Worm (Caenorhabditis elegans) whole organism, L4 larva: ENCODE measurements around the gene C53A3.4.

ENCODE experiments used
- F26F4.8 ChIP-seq: fragments of 200-800 bp; sonication (Bioruptor generic); conservative IDR thresholded peaks from 2 replicates; pipeline ENCODE4 v1.3.6; 2022; ENCODE audit warnings: missing genetic modification characterization, missing compliant biosample characterization
- F44E2.7 ChIP-seq: fragments of 200-800 bp; sonication (Bioruptor generic); IDR thresholded peaks from 2 replicates; pipeline ENCODE4 v2.1.2; 2022; ENCODE audit warnings: missing genetic modification characterization, missing compliant biosample characterization
- F49E8.2 ChIP-seq: sonication (generic microtip); optimal IDR thresholded peaks from 2 replicates; lab custom pipeline; 2016; ENCODE audit warnings: missing compliant biosample characterization, mild to moderate bottlenecking, missing genetic modification characterization, borderline replicate concordance
- R02D3.7 ChIP-seq: fragments of 150-350 bp; sonication (generic microtip); optimal IDR thresholded peaks from 3 replicates; lab custom pipeline; 2014; ENCODE audit warnings: missing biosample characterization, missing genetic modification characterization
- T20F7.1 ChIP-seq: fragments of 200-800 bp; sonication (Bioruptor generic); optimal IDR thresholded peaks from 2 replicates; lab custom pipeline; 2018; ENCODE audit warnings: mild to moderate bottlenecking, missing genetic modification characterization, missing compliant biosample characterization
- Y75B8A.6 ChIP-seq: fragments of 200-800 bp; sonication (Bioruptor generic); IDR thresholded peaks from 2 replicates; pipeline ENCODE4 v1.3.6; 2022; ENCODE audit warnings: missing genetic modification reagents, missing genetic modification characterization, missing compliant biosample characterization
- ZK546.5 ChIP-seq, 2 experiments: sonication (generic microtip); optimal IDR thresholded peaks; 2 replicates each; lab custom pipeline; 2017; ENCODE audit warnings: missing biosample characterization in 2 of 2, missing genetic modification characterization in 2 of 2
- aha-1 ChIP-seq: fragments of 150-350 bp; peaks from one replicate; lab custom pipeline; 2014; ENCODE audit warnings: missing biosample characterization, missing genetic modification characterization
- ama-1 ChIP-seq: fragments of 150-350 bp; optimal IDR thresholded peaks from 2 replicates; lab custom pipeline; 2014; ENCODE audit warnings: inconsistent platforms, mixed read lengths
- arid-1 ChIP-seq: fragments of 200-800 bp; sonication (Bioruptor generic); conservative IDR thresholded peaks from 2 replicates; pipeline ENCODE4 v1.3.6; 2022; ENCODE audit warnings: missing genetic modification reagents, missing genetic modification characterization, missing compliant biosample characterization
- ceh-20 ChIP-seq: fragments of 200-800 bp; sonication (Bioruptor generic); IDR thresholded peaks from 2 replicates; pipeline ENCODE4 v1.3.6; 2022; ENCODE audit warnings: missing genetic modification reagents, missing genetic modification characterization, missing compliant biosample characterization
- ceh-28 ChIP-seq: fragments of 150-350 bp; optimal IDR thresholded peaks from 2 replicates; lab custom pipeline; 2014; ENCODE audit warnings: missing biosample characterization, missing genetic modification reagents, missing genetic modification characterization
- ceh-32 ChIP-seq: sonication (generic microtip); optimal IDR thresholded peaks from 2 replicates; lab custom pipeline; 2016; ENCODE audit warnings: mild to moderate bottlenecking, missing genetic modification characterization, missing compliant biosample characterization; ENCODE audit not compliant: poor library complexity
- ceh-62 ChIP-seq: sonication (generic microtip); optimal IDR thresholded peaks from 2 replicates; lab custom pipeline; 2017; ENCODE audit warnings: missing biosample characterization, missing genetic modification characterization
- ceh-82 ChIP-seq: sonication (generic microtip); optimal IDR thresholded peaks from 2 replicates; lab custom pipeline; 2017; ENCODE audit warnings: missing biosample characterization, missing genetic modification characterization
- cey-2 ChIP-seq: sonication (generic microtip); optimal IDR thresholded peaks from 3 replicates; lab custom pipeline; 2017; ENCODE audit warnings: missing genetic modification characterization, mild to moderate bottlenecking, missing compliant biosample characterization, antibody characterized with exemption, borderline replicate concordance; ENCODE audit not compliant: insufficient read depth
- dmd-9 ChIP-seq: fragments of 200-800 bp; sonication (Bioruptor generic); IDR thresholded peaks from 2 replicates; pipeline ENCODE4 v1.3.6; 2022; ENCODE audit warnings: missing genetic modification reagents, missing genetic modification characterization, missing compliant biosample characterization
- duxl-1 ChIP-seq: sonication (generic microtip); optimal IDR thresholded peaks from 2 replicates; lab custom pipeline; 2016; ENCODE audit warnings: mild to moderate bottlenecking, missing genetic modification characterization, moderate library complexity, missing compliant biosample characterization; ENCODE audit not compliant: poor library complexity
- egl-27 ChIP-seq: sonication (generic microtip); optimal IDR thresholded peaks from 3 replicates; lab custom pipeline; 2017; ENCODE audit warnings: missing biosample characterization, missing genetic modification reagents, missing genetic modification characterization
- egl-43 ChIP-seq: fragments of 200-800 bp; sonication (Bioruptor generic); IDR thresholded peaks from 2 replicates; pipeline ENCODE4 v1.3.6; 2022; ENCODE audit warnings: missing genetic modification reagents, missing genetic modification characterization, missing compliant biosample characterization
- fkh-10 ChIP-seq: fragments of 150-350 bp; optimal IDR thresholded peaks from 2 replicates; lab custom pipeline; 2014; ENCODE audit warnings: missing biosample characterization, missing genetic modification reagents, missing genetic modification characterization
- fos-1 ChIP-seq: fragments of 150-350 bp; optimal IDR thresholded peaks from 2 replicates; lab custom pipeline; 2014; ENCODE audit warnings: missing biosample characterization, missing genetic modification characterization
- hlh-11 ChIP-seq: fragments of 200-800 bp; sonication (Bioruptor generic); optimal IDR thresholded peaks from 2 replicates; lab custom pipeline; 2018; ENCODE audit warnings: mild to moderate bottlenecking, missing genetic modification characterization, missing compliant biosample characterization
- lin-1 ChIP-seq: fragments of 200-800 bp; sonication (Bioruptor generic); IDR thresholded peaks from 2 replicates; pipeline ENCODE4 v1.3.6; 2022; ENCODE audit warnings: missing genetic modification reagents, missing genetic modification characterization, missing compliant biosample characterization
- lin-15B ChIP-seq: fragments of 150-350 bp; sonication (generic microtip); optimal IDR thresholded peaks from 3 replicates; lab custom pipeline; 2014; ENCODE audit warnings: missing biosample characterization, missing genetic modification characterization
- lin-29 ChIP-seq: fragments of 200-800 bp; sonication (Bioruptor generic); IDR thresholded peaks from 2 replicates; pipeline ENCODE4 v1.3.6; 2022; ENCODE audit warnings: missing genetic modification reagents, missing genetic modification characterization, missing compliant biosample characterization
- lin-39 ChIP-seq: fragments of 150-350 bp; optimal IDR thresholded peaks from 2 replicates; lab custom pipeline; 2014; ENCODE audit warnings: missing biosample characterization, missing genetic modification reagents, missing genetic modification characterization
- lsy-2 ChIP-seq, 2 experiments: fragments of 150-350 bp in 1 of 2; sonication (generic microtip) in 1 of 2; optimal IDR thresholded peaks; 2 replicates each; lab custom pipeline; 2014 to 2017; ENCODE audit warnings: missing biosample characterization in 2 of 2, missing genetic modification characterization in 2 of 2
- madf-5 ChIP-seq, 2 experiments: fragments of 200-800 bp; sonication (Bioruptor generic); IDR thresholded peaks; 2 replicates each; pipeline ENCODE4 v1.3.6; 2022; ENCODE audit warnings: missing compliant biosample characterization in 2 of 2, missing genetic modification characterization in 2 of 2
- madf-9 ChIP-seq: fragments of 200-800 bp; sonication (Bioruptor generic); conservative IDR thresholded peaks from 2 replicates; pipeline ENCODE4 v1.3.6; 2022; ENCODE audit warnings: missing genetic modification reagents, missing genetic modification characterization, missing compliant biosample characterization
- mxl-2 ChIP-seq: fragments of 200-800 bp; sonication (Bioruptor generic); conservative IDR thresholded peaks from 2 replicates; pipeline ENCODE4 v1.3.6; 2022; ENCODE audit warnings: missing genetic modification reagents, missing genetic modification characterization, missing compliant biosample characterization
- mxl-3 ChIP-seq: fragments of 200-800 bp; sonication (Bioruptor generic); optimal IDR thresholded peaks from 2 replicates; lab custom pipeline; 2018; ENCODE audit warnings: mild to moderate bottlenecking, missing genetic modification characterization, missing compliant biosample characterization
- nhr-102 ChIP-seq: sonication (generic microtip); optimal IDR thresholded peaks from 2 replicates; lab custom pipeline; 2016; ENCODE audit warnings: mild to moderate bottlenecking, missing genetic modification characterization, moderate library complexity, missing compliant biosample characterization
- nhr-11 ChIP-seq: fragments of 150-350 bp; optimal IDR thresholded peaks from 2 replicates; lab custom pipeline; 2014; ENCODE audit warnings: missing biosample characterization, missing genetic modification characterization
- nhr-41 ChIP-seq: fragments of 200-800 bp; sonication (Bioruptor generic); IDR thresholded peaks from 2 replicates; pipeline ENCODE4 v1.3.6; 2022; ENCODE audit warnings: missing genetic modification reagents, missing genetic modification characterization, missing compliant biosample characterization
- nhr-48 ChIP-seq: sonication (generic microtip); optimal IDR thresholded peaks from 2 replicates; lab custom pipeline; 2016; ENCODE audit warnings: mild to moderate bottlenecking, missing genetic modification characterization, missing compliant biosample characterization
- nhr-6 ChIP-seq: fragments of 150-350 bp; optimal IDR thresholded peaks from 2 replicates; lab custom pipeline; 2014; ENCODE audit warnings: missing biosample characterization, missing genetic modification characterization
- nhr-77 ChIP-seq: fragments of 150-350 bp; optimal IDR thresholded peaks from 2 replicates; lab custom pipeline; 2014; ENCODE audit warnings: missing biosample characterization, missing genetic modification characterization
- pha-4 ChIP-seq, 2 experiments: fragments of 150-350 bp in 1 of 2; fragments of 200-800 bp in 1 of 2; sonication (Bioruptor generic) in 1 of 2; IDR thresholded peaks in 1 of 2; optimal IDR thresholded peaks in 1 of 2; 2 replicates each; pipeline versions ENCODE4 v1.3.6 to Lab custom; 2014 to 2022; ENCODE audit warnings: missing genetic modification characterization in 2 of 2, missing genetic modification reagents in 2 of 2, missing biosample characterization in 1 of 2, missing compliant biosample characterization in 1 of 2
- skn-1 ChIP-seq: fragments of 150-350 bp; optimal IDR thresholded peaks from 2 replicates; lab custom pipeline; 2014; ENCODE audit warnings: missing biosample characterization, missing genetic modification characterization
- snpc-1.2 ChIP-seq: fragments of 200-800 bp; sonication (Bioruptor generic); IDR thresholded peaks from 2 replicates; pipeline ENCODE4 v1.3.6; 2022; ENCODE audit warnings: missing genetic modification reagents, missing genetic modification characterization, missing compliant biosample characterization
- snpc-4 ChIP-seq: fragments of 150-350 bp; optimal IDR thresholded peaks from 2 replicates; lab custom pipeline; 2014; ENCODE audit warnings: missing biosample characterization, missing genetic modification characterization
- spr-1 ChIP-seq: sonication (generic microtip); optimal IDR thresholded peaks from 2 replicates; lab custom pipeline; 2016; ENCODE audit warnings: mild to moderate bottlenecking, missing genetic modification characterization, missing compliant biosample characterization
- tra-1 ChIP-seq: fragments of 200-800 bp; sonication (Bioruptor generic); IDR thresholded peaks from 2 replicates; pipeline ENCODE4 v1.3.6; 2022; ENCODE audit warnings: missing genetic modification reagents, missing genetic modification characterization, missing compliant biosample characterization
- unc-39 ChIP-seq: sonication (generic microtip); optimal IDR thresholded peaks from 2 replicates; lab custom pipeline; 2017; ENCODE audit warnings: missing biosample characterization, missing genetic modification characterization
- vab-7 ChIP-seq: fragments of 200-800 bp; sonication (Bioruptor generic); IDR thresholded peaks from 2 replicates; pipeline ENCODE4 v1.3.6; 2022; ENCODE audit warnings: missing genetic modification reagents, missing genetic modification characterization, missing compliant biosample characterization
- zag-1 ChIP-seq: fragments of 150-350 bp; optimal IDR thresholded peaks from 2 replicates; lab custom pipeline; 2014; ENCODE audit warnings: missing biosample characterization, missing genetic modification characterization
- zfp-2 ChIP-seq: sonication (generic microtip); optimal IDR thresholded peaks from 2 replicates; lab custom pipeline; 2016; ENCODE audit warnings: mild to moderate bottlenecking, missing genetic modification characterization, missing compliant biosample characterization
- zip-11 ChIP-seq: fragments of 200-800 bp; sonication (Bioruptor generic); IDR thresholded peaks from 2 replicates; pipeline ENCODE4 v1.3.6; 2022; ENCODE audit warnings: missing genetic modification characterization, missing compliant biosample characterization
- ztf-7 ChIP-seq: fragments of 150-350 bp; optimal IDR thresholded peaks from 2 replicates; lab custom pipeline; 2014; ENCODE audit warnings: missing biosample characterization, missing genetic modification characterization

Gene C53A3.4

DNA sequence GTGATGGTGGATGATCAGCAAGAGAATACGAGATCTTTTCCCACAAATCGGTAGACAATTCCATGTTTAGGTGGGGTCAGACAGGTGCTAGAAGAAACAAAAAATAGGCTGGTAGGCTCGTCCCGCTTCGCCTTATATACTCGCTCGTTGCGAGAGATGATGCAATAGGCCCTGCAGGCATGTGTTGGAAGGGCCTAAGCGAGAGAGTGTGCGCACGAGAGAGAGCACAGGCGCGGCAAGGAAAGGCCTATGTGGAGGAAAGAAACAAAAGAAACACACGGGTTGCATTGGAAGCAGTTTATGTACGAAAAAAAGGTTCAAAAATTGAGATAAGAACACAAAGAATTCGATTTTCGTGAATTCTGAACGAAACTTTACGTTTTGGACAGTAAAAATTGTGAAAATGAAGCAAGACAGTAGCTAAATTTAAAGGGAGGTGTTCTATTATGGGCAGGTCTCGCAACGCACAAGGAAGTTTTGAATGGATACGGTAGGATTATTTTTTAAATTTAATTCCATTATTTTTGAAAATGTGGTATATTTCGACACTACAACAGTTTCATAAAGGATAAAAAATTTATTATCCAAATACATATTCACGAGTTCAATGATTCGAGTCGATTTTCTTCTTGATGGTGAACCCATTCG lies 22.2 kb upstream of the C53A3.4 start, which contains the start of gene F44E7.5:
F44E7.5 (minus strand) TSS at position 210 of the 648 bp plus-strand sequence.
- TF ChIP-seq zip-11 (GFP tag; lab: Robert Waterston, UW): peak; percentile 95
- no peak for TF ChIP-seq ceh-32 (tag; lab: Kevin White, UChicago)
- TF ChIP-seq vab-7 (GFP tag; lab: Robert Waterston, UW): no peak
- peak; percentile 67 for TF ChIP-seq nhr-48 (tag; lab: Kevin White, UChicago)
- no peak for TF ChIP-seq F26F4.8 (GFP tag; lab: Robert Waterston, UW)
- TF ChIP-seq ceh-82 (tag; lab: Kevin White, UChicago): no peak
- no peak for TF ChIP-seq madf-9 (GFP tag; lab: Robert Waterston, UW)
- 0 out of 2 replicates have a peak, but pooled peaks have one; percentile 45 for TF ChIP-seq ceh-20 (GFP tag; lab: Robert Waterston, UW)
- TF ChIP-seq ceh-28 (tag; lab: Kevin White, UChicago): no peak
- TF ChIP-seq egl-27 (tag; lab: Kevin White, UChicago): no peak
- no peak for TF ChIP-seq lin-1
- peak; percentile 99 for TF ChIP-seq ztf-7 (tag; lab: Kevin White, UChicago)
- TF ChIP-seq mxl-3 (GFP tag; lab: Kevin White, UChicago): peak; percentile 98
- TF ChIP-seq egl-43 (GFP tag; lab: Robert Waterston, UW): 0 out of 2 replicates have a peak, but pooled peaks have one; percentile 57
- peak; percentile 90 for TF ChIP-seq hlh-11 (tag; lab: Kevin White, UChicago)
- TF ChIP-seq fos-1 (tag; lab: Kevin White, UChicago): no peak
- TF ChIP-seq ZK546.5 (tag; optimal IDR thresholded peaks at IDR 0.05; lab: Kevin White, UChicago): no peak
- TF ChIP-seq dmd-9 (GFP tag; lab: Robert Waterston, UW): no peak
- TF ChIP-seq mxl-2 (GFP tag; lab: Robert Waterston, UW): 0 out of 2 replicates have a peak, but pooled peaks have one; percentile 57
- no peak for TF ChIP-seq ama-1 (lab: Kevin White, UChicago)
- no peak for TF ChIP-seq pha-4 (GFP tag; IDR thresholded peaks at IDR 0.05; lab: Robert Waterston, UW)
- TF ChIP-seq pha-4 (tag; optimal IDR thresholded peaks at IDR 0.05; lab: Kevin White, UChicago): no peak
- TF ChIP-seq ceh-62 (tag; lab: Kevin White, UChicago): no peak
- TF ChIP-seq nhr-11 (tag; lab: Kevin White, UChicago): no peak
- peak in 1 of 2 experiments; percentile 60 for TF ChIP-seq lsy-2 (tag; optimal IDR thresholded peaks at IDR 0.05; lab: Kevin White, UChicago)
- peak; percentile 39; the same call in 1 of the 2 replicates for TF ChIP-seq lin-29
- TF ChIP-seq unc-39: no peak
- peak; percentile 35 for TF ChIP-seq nhr-77 (tag; lab: Kevin White, UChicago)
- TF ChIP-seq nhr-41 (GFP tag; lab: Robert Waterston, UW): no peak
- TF ChIP-seq Y75B8A.6 (GFP tag; lab: Robert Waterston, UW): no peak
- TF ChIP-seq spr-1 (tag; lab: Kevin White, UChicago): peak; percentile 96
- no peak for TF ChIP-seq F44E2.7 (GFP tag; lab: Robert Waterston, UW)
- no peak for TF ChIP-seq duxl-1
- TF ChIP-seq fkh-10 (GFP tag; lab: Kevin White, UChicago): no peak
- TF ChIP-seq snpc-1.2 (GFP tag; lab: Robert Waterston, UW): no peak
- no peak for TF ChIP-seq F49E8.2
- no peak for TF ChIP-seq lin-39 (tag; lab: Kevin White, UChicago)
- TF ChIP-seq skn-1 (tag; lab: Kevin White, UChicago): no peak
- no peak for TF ChIP-seq nhr-6 (tag; lab: Kevin White, UChicago)
- no peak for TF ChIP-seq madf-5 (GFP tag; IDR thresholded peaks at IDR 0.05; lab: Robert Waterston, UW)
- TF ChIP-seq arid-1 (GFP tag; lab: Robert Waterston, UW): no peak; the same call in 1 of the 2 replicates
- peak; percentile 17 for TF ChIP-seq T20F7.1 (GFP tag; lab: Kevin White, UChicago)
- peak; percentile 29 for TF ChIP-seq cey-2 (tag; lab: Kevin White, UChicago)
- no peak for TF ChIP-seq tra-1 (GFP tag; lab: Robert Waterston, UW)
- no peak for TF ChIP-seq lin-15B
- no peak for TF ChIP-seq snpc-4 (tag; lab: Kevin White, UChicago)
- peak; percentile 43 for TF ChIP-seq nhr-102 (tag; lab: Kevin White, UChicago)
- TF ChIP-seq R02D3.7 (tag; lab: Kevin White, UChicago): no peak
- peak; percentile 98 for TF ChIP-seq aha-1 (tag; lab: Kevin White, UChicago)
- no peak for TF ChIP-seq zfp-2 (tag; lab: Kevin White, UChicago)
- TF ChIP-seq zag-1 (tag; lab: Kevin White, UChicago): no peak
